Worm (Caenorhabditis elegans): Measurements from ENCODE around the gene act-4.

DNA sequence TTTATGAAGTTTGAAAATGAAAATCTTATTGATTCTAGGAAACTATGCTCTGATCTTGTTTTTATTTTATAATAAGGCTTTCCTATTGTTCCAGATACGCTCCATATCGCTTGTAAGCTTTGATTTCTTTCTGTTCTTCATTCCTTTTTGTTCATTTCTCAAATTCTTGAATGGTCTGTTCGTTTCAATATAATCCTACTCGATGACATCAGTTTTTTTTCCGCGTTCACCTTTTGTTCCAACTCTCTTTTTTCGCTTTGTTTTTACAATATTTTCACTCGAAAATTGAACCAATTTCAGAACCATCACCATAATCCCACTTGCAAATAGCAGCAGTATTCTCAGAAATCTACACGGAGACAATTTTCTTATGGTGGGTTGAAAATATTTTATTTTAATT is 12.7 kb upstream of the act-4 start, which contains the start of gene tyra-3:
- TF ChIP-seq ama-1 (optimal IDR thresholded peaks at IDR 0.05) (no peak), sea-1 (GFP tag; conservative IDR thresholded peaks at IDR 0.05) (no peak), hmg-4 (GFP tag; optimal IDR thresholded peaks at IDR 0.05) (no peak), B0310.2 (tag; optimal IDR thresholded peaks at IDR 0.05) (no peak), flt-1 (GFP tag; IDR thresholded peaks at IDR 0.05) (no peak), F13C5.2 (tag; optimal IDR thresholded peaks at IDR 0.05) (no peak), aly-1 (tag; optimal IDR thresholded peaks at IDR 0.05) (no peak), pes-1 (GFP tag; IDR thresholded peaks at IDR 0.05) (no peak), tbx-11 (GFP tag; IDR thresholded peaks at IDR 0.05) (no peak)
